Worm (Caenorhabditis elegans): ENCODE measurements around the gene fkh-7.
A peak's percentile ranks its signal among the peaks of the same experiment; 100 is the strongest.

DNA sequence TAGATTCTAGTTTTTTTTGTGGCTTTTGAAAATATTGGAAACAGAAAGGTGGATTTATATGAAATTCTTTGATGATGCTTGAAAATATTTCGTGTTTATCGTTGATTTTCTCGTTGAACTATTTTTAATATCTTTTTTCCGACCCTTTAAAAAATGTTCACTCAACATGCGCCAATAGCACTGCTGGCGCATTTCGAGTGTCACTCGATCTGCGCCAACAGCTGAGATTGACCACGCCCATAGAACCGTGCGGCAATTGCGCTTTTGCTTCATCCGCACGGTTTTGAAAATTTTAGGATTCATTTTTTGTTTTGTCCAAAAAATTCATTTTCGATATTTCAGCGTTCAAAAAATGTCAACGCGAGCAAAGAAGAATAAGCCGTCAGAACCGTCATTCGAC lies 43.2 kb upstream of the fkh-7 start, which contains the start of gene tebp-2:
- TF ChIP-seq him-1 (tag; optimal IDR thresholded peaks at IDR 0.05) (peak; percentile 58), hlh-12 (tag; optimal IDR thresholded peaks at IDR 0.05) (no peak), nhr-90 (tag; optimal IDR thresholded peaks at IDR 0.05) (no peak), unc-62 (GFP tag; optimal IDR thresholded peaks at IDR 0.05) (no peak), lin-54 (GFP tag; optimal IDR thresholded peaks at IDR 0.05) (peak; percentile 53), ama-1 (optimal IDR thresholded peaks at IDR 0.05) (no peak), ama-1 (GFP tag; optimal IDR thresholded peaks at IDR 0.05) (no peak), repo-1 (tag; optimal IDR thresholded peaks at IDR 0.05) (peak; percentile 60), snpc-4 (GFP tag; optimal IDR thresholded peaks at IDR 0.05) (peak; percentile 69), snpc-4 (tag; optimal IDR thresholded peaks at IDR 0.05) (peak; percentile 65 to 93 (median 88)), nhr-120 (GFP tag; IDR thresholded peaks at IDR 0.05) (no peak), attf-5 (GFP tag; optimal IDR thresholded peaks at IDR 0.05) (no peak), die-1 (tag; optimal IDR thresholded peaks at IDR 0.05) (no peak), F57A8.1 (GFP tag; optimal IDR thresholded peaks at IDR 0.05) (no peak)
